Worm (Caenorhabditis elegans): Measurements from ENCODE around the gene W03F8.6.

ce11 chrIV:5157226-5157625 lies 29.2 kb downstream of the W03F8.6 start, which contains the start of gene C24D10.49:
- no peak for TF ChIP-seq rnt-1 (tag; optimal IDR thresholded peaks at IDR 0.05)
- no peak for TF ChIP-seq ceh-2 (tag; optimal IDR thresholded peaks at IDR 0.05)
- no peak for TF ChIP-seq ceh-34 (tag; optimal IDR thresholded peaks at IDR 0.05)
- TF ChIP-seq tbx-7 (tag; optimal IDR thresholded peaks at IDR 0.05), result no peak
- no peak for TF ChIP-seq ama-1 (optimal IDR thresholded peaks at IDR 0.05)
- no peak for TF ChIP-seq ets-4 (tag; optimal IDR thresholded peaks at IDR 0.05)

Data from whole organism, late embryonic.